Worm (Caenorhabditis elegans) whole organism, L4 larva: ENCODE data around the gene kin-20.

Experiments used
- D1046.2 ChIP-seq: fragments of 200-800 bp; sonication (Bioruptor generic); IDR thresholded peaks from 2 replicates; pipeline ENCODE4 v1.3.6; 2022; ENCODE audit warnings: missing genetic modification characterization, missing compliant biosample characterization
- F37D6.2 ChIP-seq: sonication (generic microtip); optimal IDR thresholded peaks from 2 replicates; lab custom pipeline; 2016; ENCODE audit warnings: mild to moderate bottlenecking, missing genetic modification characterization, missing compliant biosample characterization
- R02D3.7 ChIP-seq: fragments of 150-350 bp; sonication (generic microtip); optimal IDR thresholded peaks from 3 replicates; lab custom pipeline; 2014; ENCODE audit warnings: missing biosample characterization, missing genetic modification characterization
- T26A8.4 ChIP-seq: fragments of 200-800 bp; sonication (Bioruptor generic); IDR thresholded peaks from 2 replicates; pipeline ENCODE4 v1.3.6; 2022; ENCODE audit warnings: missing genetic modification characterization, missing compliant biosample characterization
- Y5F2A.4 ChIP-seq: fragments of 200-800 bp; sonication (Bioruptor generic); optimal IDR thresholded peaks from 2 replicates; lab custom pipeline; 2018; ENCODE audit warnings: mild to moderate bottlenecking, missing genetic modification characterization, missing compliant biosample characterization
- Y75B8A.6 ChIP-seq: fragments of 200-800 bp; sonication (Bioruptor generic); IDR thresholded peaks from 2 replicates; pipeline ENCODE4 v1.3.6; 2022; ENCODE audit warnings: missing genetic modification reagents, missing genetic modification characterization, missing compliant biosample characterization
- ZK337.2 ChIP-seq: fragments of 200-800 bp; sonication (Bioruptor generic); IDR thresholded peaks from 2 replicates; pipeline ENCODE4 v1.3.6; 2022; ENCODE audit warnings: missing genetic modification reagents, missing genetic modification characterization, missing compliant biosample characterization
- aly-2 ChIP-seq: sonication (generic microtip); optimal IDR thresholded peaks from 2 replicates; lab custom pipeline; 2018; ENCODE audit warnings: missing biosample characterization, missing genetic modification characterization
- ama-1 ChIP-seq: fragments of 150-350 bp; optimal IDR thresholded peaks from 2 replicates; lab custom pipeline; 2014; ENCODE audit warnings: inconsistent platforms, mixed read lengths
- attf-4 ChIP-seq: sonication (generic microtip); optimal IDR thresholded peaks from 3 replicates; lab custom pipeline; 2017; ENCODE audit warnings: missing biosample characterization, missing genetic modification characterization
- ceh-20 ChIP-seq: fragments of 200-800 bp; sonication (Bioruptor generic); IDR thresholded peaks from 2 replicates; pipeline ENCODE4 v1.3.6; 2022; ENCODE audit warnings: missing genetic modification reagents, missing genetic modification characterization, missing compliant biosample characterization
- ceh-44 ChIP-seq: fragments of 200-800 bp; sonication (Bioruptor generic); IDR thresholded peaks from 2 replicates; pipeline ENCODE4 v1.3.6; 2022; ENCODE audit warnings: missing genetic modification reagents, missing genetic modification characterization, missing compliant biosample characterization
- ces-1 ChIP-seq: fragments of 150-350 bp; sonication (generic microtip); optimal IDR thresholded peaks from 4 replicates; lab custom pipeline; 2014; ENCODE audit warnings: missing biosample characterization, missing genetic modification reagents, missing genetic modification characterization
- cey-2 ChIP-seq: sonication (generic microtip); optimal IDR thresholded peaks from 3 replicates; lab custom pipeline; 2017; ENCODE audit warnings: missing genetic modification characterization, mild to moderate bottlenecking, missing compliant biosample characterization, antibody characterized with exemption, borderline replicate concordance; ENCODE audit not compliant: insufficient read depth
- ctbp-1 ChIP-seq: fragments of 200-800 bp; sonication (Bioruptor generic); IDR thresholded peaks from 2 replicates; pipeline ENCODE4 v1.3.6; 2022; ENCODE audit warnings: missing genetic modification reagents, missing genetic modification characterization, missing compliant biosample characterization
- daf-16 ChIP-seq, 3 experiments: sonication (generic microtip); optimal IDR thresholded peaks; 2 replicates each; lab custom pipeline; 2016 to 2017; ENCODE audit warnings: missing genetic modification characterization in 3 of 3, missing genetic modification reagents in 3 of 3, mild to moderate bottlenecking in 2 of 3, missing compliant biosample characterization in 2 of 3, missing biosample characterization in 1 of 3, moderate library complexity in 1 of 3
- dmd-6 ChIP-seq: fragments of 200-800 bp; sonication (Bioruptor generic); IDR thresholded peaks from 2 replicates; pipeline ENCODE4 v1.3.6; 2022; ENCODE audit warnings: missing genetic modification reagents, missing genetic modification characterization, missing compliant biosample characterization
- dmd-9 ChIP-seq: fragments of 200-800 bp; sonication (Bioruptor generic); IDR thresholded peaks from 2 replicates; pipeline ENCODE4 v1.3.6; 2022; ENCODE audit warnings: missing genetic modification reagents, missing genetic modification characterization, missing compliant biosample characterization
- dpl-1 ChIP-seq: fragments of 150-350 bp; optimal IDR thresholded peaks from 2 replicates; lab custom pipeline; 2014; ENCODE audit warnings: missing biosample characterization, missing genetic modification reagents, missing genetic modification characterization
- duxl-1 ChIP-seq: sonication (generic microtip); optimal IDR thresholded peaks from 2 replicates; lab custom pipeline; 2016; ENCODE audit warnings: mild to moderate bottlenecking, missing genetic modification characterization, moderate library complexity, missing compliant biosample characterization; ENCODE audit not compliant: poor library complexity
- dve-1 ChIP-seq: sonication (generic microtip); optimal IDR thresholded peaks from 2 replicates; lab custom pipeline; 2017; ENCODE audit warnings: antibody characterized with exemption, mild to moderate bottlenecking, missing genetic modification characterization, missing compliant biosample characterization; ENCODE audit not compliant: insufficient read depth
- fkh-10 ChIP-seq: fragments of 150-350 bp; optimal IDR thresholded peaks from 2 replicates; lab custom pipeline; 2014; ENCODE audit warnings: missing biosample characterization, missing genetic modification reagents, missing genetic modification characterization
- lin-39 ChIP-seq: fragments of 150-350 bp; optimal IDR thresholded peaks from 2 replicates; lab custom pipeline; 2014; ENCODE audit warnings: missing biosample characterization, missing genetic modification reagents, missing genetic modification characterization
- lir-3 ChIP-seq: sonication (generic microtip); optimal IDR thresholded peaks from 2 replicates; lab custom pipeline; 2016; ENCODE audit warnings: mild to moderate bottlenecking, missing genetic modification characterization, missing compliant biosample characterization
- lsy-2 ChIP-seq, 2 experiments: fragments of 150-350 bp in 1 of 2; sonication (generic microtip) in 1 of 2; optimal IDR thresholded peaks; 2 replicates each; lab custom pipeline; 2014 to 2017; ENCODE audit warnings: missing biosample characterization in 2 of 2, missing genetic modification characterization in 2 of 2
- madf-9 ChIP-seq: fragments of 200-800 bp; sonication (Bioruptor generic); conservative IDR thresholded peaks from 2 replicates; pipeline ENCODE4 v1.3.6; 2022; ENCODE audit warnings: missing genetic modification reagents, missing genetic modification characterization, missing compliant biosample characterization
- mdt-29 ChIP-seq: fragments of 200-800 bp; sonication (Bioruptor generic); IDR thresholded peaks from 2 replicates; pipeline ENCODE4 v1.3.6; 2022; ENCODE audit warnings: missing genetic modification reagents, missing genetic modification characterization, missing compliant biosample characterization
- mes-2 ChIP-seq: sonication (generic microtip); optimal IDR thresholded peaks from 2 replicates; lab custom pipeline; 2016; ENCODE audit warnings: missing genotype, mild to moderate bottlenecking, missing genetic modification characterization, missing compliant biosample characterization; ENCODE audit not compliant: poor library complexity, severe bottlenecking
- nhr-10 ChIP-seq: fragments of 150-350 bp; optimal IDR thresholded peaks from 2 replicates; lab custom pipeline; 2014; ENCODE audit warnings: missing biosample characterization, missing genetic modification characterization
- nhr-102 ChIP-seq: sonication (generic microtip); optimal IDR thresholded peaks from 2 replicates; lab custom pipeline; 2016; ENCODE audit warnings: mild to moderate bottlenecking, missing genetic modification characterization, moderate library complexity, missing compliant biosample characterization
- nhr-111 ChIP-seq: fragments of 200-800 bp; sonication (Bioruptor generic); optimal IDR thresholded peaks from 2 replicates; lab custom pipeline; 2018; ENCODE audit warnings: mild to moderate bottlenecking, missing genetic modification characterization, missing compliant biosample characterization
- nhr-237 ChIP-seq: sonication (generic microtip); optimal IDR thresholded peaks from 2 replicates; lab custom pipeline; 2017; ENCODE audit warnings: missing biosample characterization, missing genetic modification characterization
- nhr-28 ChIP-seq: fragments of 150-350 bp; optimal IDR thresholded peaks from 2 replicates; lab custom pipeline; 2014; ENCODE audit warnings: missing biosample characterization, missing genetic modification characterization
- nhr-48 ChIP-seq: sonication (generic microtip); optimal IDR thresholded peaks from 2 replicates; lab custom pipeline; 2016; ENCODE audit warnings: mild to moderate bottlenecking, missing genetic modification characterization, missing compliant biosample characterization
- nhr-76 ChIP-seq: fragments of 150-350 bp; optimal IDR thresholded peaks from 2 replicates; lab custom pipeline; 2014; ENCODE audit warnings: missing biosample characterization, missing genetic modification characterization
- nhr-77 ChIP-seq: fragments of 150-350 bp; optimal IDR thresholded peaks from 2 replicates; lab custom pipeline; 2014; ENCODE audit warnings: missing biosample characterization, missing genetic modification characterization
- pha-4 ChIP-seq, 2 experiments: fragments of 150-350 bp in 1 of 2; fragments of 200-800 bp in 1 of 2; sonication (Bioruptor generic) in 1 of 2; IDR thresholded peaks in 1 of 2; optimal IDR thresholded peaks in 1 of 2; 2 replicates each; pipeline versions ENCODE4 v1.3.6 to Lab custom; 2014 to 2022; ENCODE audit warnings: missing genetic modification characterization in 2 of 2, missing genetic modification reagents in 2 of 2, missing biosample characterization in 1 of 2, missing compliant biosample characterization in 1 of 2
- rbr-2 ChIP-seq: sonication (generic microtip); optimal IDR thresholded peaks from 2 replicates; lab custom pipeline; 2016; ENCODE audit warnings: missing genotype, missing genetic modification characterization, missing compliant biosample characterization
- saeg-2 ChIP-seq: fragments of 200-800 bp; sonication (Bioruptor generic); IDR thresholded peaks from 2 replicates; pipeline ENCODE4 v1.3.6; 2022; ENCODE audit warnings: missing genetic modification reagents, missing genetic modification characterization, missing compliant biosample characterization
- sdz-12 ChIP-seq: fragments of 200-800 bp; sonication (Bioruptor generic); optimal IDR thresholded peaks from 2 replicates; lab custom pipeline; 2018; ENCODE audit warnings: mild to moderate bottlenecking, missing genetic modification characterization, missing compliant biosample characterization
- skn-1 ChIP-seq: fragments of 150-350 bp; optimal IDR thresholded peaks from 2 replicates; lab custom pipeline; 2014; ENCODE audit warnings: missing biosample characterization, missing genetic modification characterization
- snpc-4 ChIP-seq: fragments of 150-350 bp; optimal IDR thresholded peaks from 2 replicates; lab custom pipeline; 2014; ENCODE audit warnings: missing biosample characterization, missing genetic modification characterization
- spr-3 ChIP-seq: fragments of 200-800 bp; sonication (Bioruptor generic); optimal IDR thresholded peaks from 2 replicates; lab custom pipeline; 2018; ENCODE audit warnings: mild to moderate bottlenecking, missing genetic modification characterization, missing compliant biosample characterization
- tag-97 ChIP-seq: fragments of 200-800 bp; sonication (Bioruptor generic); IDR thresholded peaks from 2 replicates; pipeline ENCODE4 v1.3.6; 2022; ENCODE audit warnings: missing genetic modification characterization, missing compliant biosample characterization
- unc-39 ChIP-seq: sonication (generic microtip); optimal IDR thresholded peaks from 2 replicates; lab custom pipeline; 2017; ENCODE audit warnings: missing biosample characterization, missing genetic modification characterization
- unc-62 ChIP-seq, 3 experiments: fragments of 150-350 bp in 1 of 3; sonication (generic microtip); optimal IDR thresholded peaks in 2 of 3; peaks in 1 of 3; 1 replicate in 1 of 3; 2 replicates in 2 of 3; lab custom pipeline; 2014 to 2017; ENCODE audit warnings: missing biosample characterization in 3 of 3, missing genetic modification characterization in 3 of 3, missing genetic modification reagents in 3 of 3, missing genotype in 1 of 3
- vab-7 ChIP-seq: fragments of 200-800 bp; sonication (Bioruptor generic); IDR thresholded peaks from 2 replicates; pipeline ENCODE4 v1.3.6; 2022; ENCODE audit warnings: missing genetic modification reagents, missing genetic modification characterization, missing compliant biosample characterization
- zag-1 ChIP-seq: fragments of 150-350 bp; optimal IDR thresholded peaks from 2 replicates; lab custom pipeline; 2014; ENCODE audit warnings: missing biosample characterization, missing genetic modification characterization
- zip-2 ChIP-seq: fragments of 150-350 bp; optimal IDR thresholded peaks from 2 replicates; lab custom pipeline; 2014; ENCODE audit warnings: missing biosample characterization, missing genetic modification characterization
- ztf-11 ChIP-seq: fragments of 150-350 bp; optimal IDR thresholded peaks from 2 replicates; lab custom pipeline; 2014; ENCODE audit warnings: missing biosample characterization, missing genetic modification characterization
- ztf-7 ChIP-seq: fragments of 150-350 bp; optimal IDR thresholded peaks from 2 replicates; lab custom pipeline; 2014; ENCODE audit warnings: missing biosample characterization, missing genetic modification characterization

The kin-20 gene

DNA sequence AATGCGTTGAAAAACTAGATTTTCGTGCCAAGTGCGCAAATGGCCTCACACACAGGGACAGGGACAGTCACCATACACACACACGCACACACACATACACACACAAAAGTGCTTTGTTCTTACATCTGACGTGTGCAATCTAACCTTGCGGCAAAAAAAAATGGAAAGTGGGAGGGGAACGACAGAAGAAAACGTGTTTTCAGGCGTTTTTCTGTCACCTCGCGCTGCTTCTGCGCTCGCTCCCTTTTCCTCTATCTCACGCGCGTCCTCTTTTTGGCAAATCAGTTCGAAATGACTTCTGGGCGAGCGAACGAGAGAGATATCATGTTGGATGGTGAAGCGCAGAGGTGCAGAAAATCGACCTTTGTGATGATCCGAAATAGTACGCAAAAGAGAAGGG, 3.5 kb downstream of the kin-20 start (continued):
- no peak for TF ChIP-seq R02D3.7 (tag; lab: Kevin White, UChicago)
- TF ChIP-seq attf-4 (tag; lab: Kevin White, UChicago) = no peak
- TF ChIP-seq D1046.2 (GFP tag; lab: Robert Waterston, UW) = no peak
- TF ChIP-seq saeg-2 (GFP tag; lab: Robert Waterston, UW) = no peak
- no peak for TF ChIP-seq nhr-76 (tag; lab: Kevin White, UChicago)
- no peak; the same call in 1 of the 2 replicates for TF ChIP-seq dmd-6 (GFP tag; lab: Robert Waterston, UW)
- TF ChIP-seq sdz-12 (GFP tag; lab: Kevin White, UChicago) = no peak
- no peak for TF ChIP-seq ces-1 (GFP tag; lab: Kevin White, UChicago)
- TF ChIP-seq ceh-20 (GFP tag; lab: Robert Waterston, UW) = no peak
- no peak for TF ChIP-seq duxl-1 (tag; lab: Kevin White, UChicago)
- TF ChIP-seq lin-39 (tag; lab: Kevin White, UChicago) = no peak
- no peak for TF ChIP-seq dmd-9
- TF ChIP-seq ZK337.2 (GFP tag; lab: Robert Waterston, UW) = no peak
- TF ChIP-seq madf-9 (GFP tag; lab: Robert Waterston, UW) = no peak
- peak; percentile 21 for TF ChIP-seq dpl-1 (GFP tag; lab: Kevin White, UChicago)
- no peak for TF ChIP-seq daf-16 (GFP tag; optimal IDR thresholded peaks at IDR 0.05; lab: Kevin White, UChicago)
- TF ChIP-seq daf-16 (tag; optimal IDR thresholded peaks at IDR 0.05; lab: Kevin White, UChicago) = peak; percentile 5
- peak; percentile 14 for TF ChIP-seq mes-2
- peak; percentile 19 for TF ChIP-seq rbr-2
- TF ChIP-seq lir-3 (tag; lab: Kevin White, UChicago) = no peak
- peak; percentile 84 for TF ChIP-seq nhr-48 (tag; lab: Kevin White, UChicago)
- no peak for TF ChIP-seq zag-1 (tag; lab: Kevin White, UChicago)
- no peak; the same call in 1 of the 2 replicates for TF ChIP-seq pha-4 (GFP tag; IDR thresholded peaks at IDR 0.05; lab: Robert Waterston, UW)
- no peak for TF ChIP-seq pha-4 (tag; optimal IDR thresholded peaks at IDR 0.05; lab: Kevin White, UChicago)
- no peak for TF ChIP-seq nhr-102
- TF ChIP-seq ceh-44 (GFP tag; lab: Robert Waterston, UW) = no peak
- no peak for TF ChIP-seq ctbp-1
- no peak for TF ChIP-seq Y75B8A.6 (GFP tag; lab: Robert Waterston, UW)
- TF ChIP-seq aly-2 = no peak
- TF ChIP-seq Y5F2A.4 = no peak
- TF ChIP-seq vab-7 (GFP tag; lab: Robert Waterston, UW) = no peak
- no peak for TF ChIP-seq zip-2 (tag; lab: Kevin White, UChicago)
- peak; percentile 64 for TF ChIP-seq nhr-28 (tag; lab: Kevin White, UChicago)
- TF ChIP-seq cey-2 (tag; lab: Kevin White, UChicago) = peak; percentile 5
- no peak for TF ChIP-seq fkh-10 (GFP tag; lab: Kevin White, UChicago)
- no peak for TF ChIP-seq tag-97 (GFP tag; lab: Robert Waterston, UW)
- peak; percentile 18; the same call in 1 of the 2 replicates for TF ChIP-seq T26A8.4 (GFP tag; lab: Robert Waterston, UW)
- TF ChIP-seq spr-3 (GFP tag; lab: Kevin White, UChicago) = no peak
- TF ChIP-seq mdt-29 = no peak
- TF ChIP-seq unc-39 (tag; lab: Kevin White, UChicago) = no peak
- no peak for TF ChIP-seq nhr-237 (tag; lab: Kevin White, UChicago)
- TF ChIP-seq snpc-4 = no peak
- no peak for TF ChIP-seq ztf-7 (tag; lab: Kevin White, UChicago)
- TF ChIP-seq F37D6.2 (tag; lab: Kevin White, UChicago) = no peak
- no peak for TF ChIP-seq nhr-111
- no peak for TF ChIP-seq nhr-77 (tag; lab: Kevin White, UChicago)
- no peak for TF ChIP-seq nhr-10
- no peak for TF ChIP-seq ztf-11 (tag; lab: Kevin White, UChicago)
- no peak for TF ChIP-seq ama-1 (lab: Kevin White, UChicago)
- peak in 1 of 2 experiments; percentile 41 for TF ChIP-seq lsy-2 (tag; optimal IDR thresholded peaks at IDR 0.05; lab: Kevin White, UChicago)
- peak; percentile 44 for TF ChIP-seq dve-1 (tag; lab: Kevin White, UChicago)
- TF ChIP-seq skn-1 (tag; lab: Kevin White, UChicago) = no peak
- peak in 1 of 2 experiments; percentile 97 for TF ChIP-seq unc-62 (GFP tag; optimal IDR thresholded peaks at IDR 0.05 in 1 of 2; lab: Kevin White, UChicago)
- TF ChIP-seq unc-62 (tag; optimal IDR thresholded peaks at IDR 0.05; lab: Kevin White, UChicago) = no peak
